Worm (Caenorhabditis elegans): ENCODE results near the gene cpb-1.

cpb-1 gene

DNA sequence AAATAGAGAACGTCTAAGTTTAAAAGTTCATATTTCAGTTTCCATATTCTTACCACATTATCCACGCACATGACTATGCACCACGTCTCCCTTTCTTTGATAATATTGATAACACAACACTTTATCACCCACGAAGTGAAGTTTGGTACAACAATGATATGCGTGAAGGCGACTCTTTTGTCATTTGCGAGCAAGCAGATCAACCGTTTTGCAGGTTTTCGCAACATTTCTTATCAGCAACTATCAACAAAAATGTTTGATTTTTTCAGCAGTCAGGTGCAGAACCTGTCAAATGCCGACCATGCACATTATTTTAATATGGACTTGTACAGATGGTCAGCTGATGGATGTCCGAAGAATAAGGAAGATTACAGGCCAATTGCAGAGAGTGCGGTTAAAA is 4.4 kb downstream of the cpb-1 start (continued):
- no peak for TF ChIP-seq grh-1 (GFP tag; IDR thresholded peaks at IDR 0.05)
- no peak for TF ChIP-seq ceh-88 (GFP tag; IDR thresholded peaks at IDR 0.05)
- TF ChIP-seq mep-1 (tag; optimal IDR thresholded peaks at IDR 0.05) = no peak
- peak in 1 of 2 experiments; percentile 46 for TF ChIP-seq lin-35 (GFP tag; optimal IDR thresholded peaks at IDR 0.05)

- TF ChIP-seq sptf-1 (tag; optimal IDR thresholded peaks at IDR 0.05) (no peak), mdl-1 (tag; optimal IDR thresholded peaks at IDR 0.05) (no peak), unc-98 (GFP tag; IDR thresholded peaks at IDR 0.05) (no peak), ets-5 (GFP tag; IDR thresholded peaks at IDR 0.05) (no peak), lin-13 (GFP tag; optimal IDR thresholded peaks at IDR 0.05) (no peak), ces-1 (GFP tag; optimal IDR thresholded peaks at IDR 0.05) (no peak), sox-4 (tag; optimal IDR thresholded peaks at IDR 0.05) (no peak), ztf-11 (tag; optimal IDR thresholded peaks at IDR 0.05) (no peak), tlp-1 (tag; optimal IDR thresholded peaks at IDR 0.05) (no peak), zip-4 (GFP tag; optimal IDR thresholded peaks at IDR 0.05) (no peak)
Observed at ce11 chrIII:9327910-9328309, 5.8 kb downstream of the cpb-1 start.

ce11 chrIII:9328732-9329131 is 6.6 kb downstream of the cpb-1 start:
- TF ChIP-seq unc-30 (tag; optimal IDR thresholded peaks at IDR 0.05) (no peak), ztf-4 (tag; optimal IDR thresholded peaks at IDR 0.05) (no peak), lin-35 (GFP tag; optimal IDR thresholded peaks at IDR 0.05) (no peak), lin-14 (GFP tag; optimal IDR thresholded peaks at IDR 0.05) (peak; percentile 27), nhr-85 (tag) (peak; percentile 22), nhr-20 (tag; optimal IDR thresholded peaks at IDR 0.05) (peak; percentile 2), fkh-4 (tag; optimal IDR thresholded peaks at IDR 0.05; ENCODE audit: borderline replicate concordance) (no peak)

DNA sequence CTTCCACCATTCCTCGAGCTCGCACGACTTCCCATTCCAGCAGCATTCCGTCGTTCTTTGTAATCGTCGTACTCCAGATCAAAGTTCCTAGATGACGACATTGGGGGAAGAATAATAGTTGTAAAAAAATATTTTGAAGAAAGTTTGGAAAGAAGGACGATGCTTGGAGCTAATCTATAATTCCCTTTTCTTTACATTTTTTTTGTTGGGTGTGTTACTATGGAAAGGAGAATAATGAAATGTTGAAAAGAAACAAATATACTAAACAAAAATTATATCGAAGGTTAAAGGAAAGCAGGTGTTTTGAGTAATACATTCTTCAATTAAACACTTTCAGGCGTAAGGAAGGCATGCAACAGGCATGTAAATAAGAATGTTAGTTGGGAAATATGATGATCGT is 7.2 kb downstream of the cpb-1 start, which contains the start of gene C40H1.3:
C40H1.3 (minus strand) TSS at position 101 of the 400 bp plus-strand sequence.
- TF ChIP-seq hlh-4 (tag; optimal IDR thresholded peaks at IDR 0.05) = no peak
- TF ChIP-seq unc-130 (tag; optimal IDR thresholded peaks at IDR 0.05) = no peak
- no peak for TF ChIP-seq ceh-63 (GFP tag; optimal IDR thresholded peaks at IDR 0.05)
- TF ChIP-seq ceh-82 (tag; optimal IDR thresholded peaks at IDR 0.05) = no peak
- no peak for TF ChIP-seq fkh-10 (GFP tag; optimal IDR thresholded peaks at IDR 0.05)
- TF ChIP-seq lin-14 (GFP tag; optimal IDR thresholded peaks at IDR 0.05) = no peak
- TF ChIP-seq aly-2 (tag; optimal IDR thresholded peaks at IDR 0.05) = no peak
- no peak for TF ChIP-seq aha-1 (tag; optimal IDR thresholded peaks at IDR 0.05)
- TF ChIP-seq irx-1 (tag; optimal IDR thresholded peaks at IDR 0.05) = no peak
- TF ChIP-seq efl-3 (GFP tag; optimal IDR thresholded peaks at IDR 0.05) = no peak
- TF ChIP-seq C16A3.4 (tag; optimal IDR thresholded peaks at IDR 0.05) = no peak
- no peak for TF ChIP-seq jun-1 (tag; optimal IDR thresholded peaks at IDR 0.05)
- no peak for TF ChIP-seq nhr-90 (tag; optimal IDR thresholded peaks at IDR 0.05; ENCODE audit: poor library complexity)

ce11 chrIII:9329790-9330366 is 7.8 kb downstream of the cpb-1 start, which contains the start of gene ttr-5:
Gene ttr-5 (plus strand): TSS chrIII:9330316.
- no peak for TF ChIP-seq ztf-4 (tag; optimal IDR thresholded peaks at IDR 0.05)
- no peak for TF ChIP-seq nhr-76 (tag; optimal IDR thresholded peaks at IDR 0.05)
- no peak for TF ChIP-seq fkh-4 (tag; optimal IDR thresholded peaks at IDR 0.05; ENCODE audit: borderline replicate concordance)
- TF ChIP-seq tlp-1 (tag; optimal IDR thresholded peaks at IDR 0.05) = no peak
- TF ChIP-seq egl-27 (tag; optimal IDR thresholded peaks at IDR 0.05) = no peak
- TF ChIP-seq pqm-1 (tag; optimal IDR thresholded peaks at IDR 0.05) = no peak
- no peak for TF ChIP-seq vab-15 (tag; optimal IDR thresholded peaks at IDR 0.05)
- TF ChIP-seq lin-39 (tag; optimal IDR thresholded peaks at IDR 0.05) = no peak
